Worm (Caenorhabditis elegans) whole organism, L2 larva: ENCODE data around the gene clec-164.

Source experiments
- C34F6.9 ChIP-seq: fragments of 150-350 bp; optimal IDR thresholded peaks from 2 replicates; lab custom pipeline; 2014; ENCODE audit warnings: missing biosample characterization, missing genetic modification characterization
- F13H6.1 ChIP-seq: sonication (generic microtip); optimal IDR thresholded peaks from 2 replicates; lab custom pipeline; 2016; ENCODE audit warnings: missing genetic modification characterization, missing compliant biosample characterization
- Y55F3AM.14 ChIP-seq: fragments of 200-800 bp; sonication (Bioruptor generic); optimal IDR thresholded peaks from 2 replicates; lab custom pipeline; 2018; ENCODE audit warnings: mild to moderate bottlenecking, missing genetic modification characterization, missing compliant biosample characterization
- ZK546.5 ChIP-seq: sonication (generic microtip); optimal IDR thresholded peaks from 2 replicates; lab custom pipeline; 2017; ENCODE audit warnings: missing biosample characterization, missing genetic modification characterization
- alr-1 ChIP-seq: fragments of 150-350 bp; optimal IDR thresholded peaks from 2 replicates; lab custom pipeline; 2014; ENCODE audit warnings: missing biosample characterization, missing genetic modification characterization
- aly-2 ChIP-seq: fragments of 150-350 bp; optimal IDR thresholded peaks from 2 replicates; lab custom pipeline; 2014; ENCODE audit warnings: missing biosample characterization, missing genetic modification characterization
- ama-1 ChIP-seq: fragments of 150-350 bp; optimal IDR thresholded peaks from 2 replicates; lab custom pipeline; 2018; ENCODE audit warnings: inconsistent platforms
- blmp-1 ChIP-seq: sonication (generic microtip); optimal IDR thresholded peaks from 2 replicates; lab custom pipeline; 2017; ENCODE audit warnings: missing genetic modification characterization, mild to moderate bottlenecking, missing compliant biosample characterization, antibody characterized with exemption, moderate library complexity; ENCODE audit not compliant: insufficient read depth
- ceh-16 ChIP-seq: fragments of 150-350 bp; optimal IDR thresholded peaks from 2 replicates; lab custom pipeline; 2014; ENCODE audit warnings: missing biosample characterization, missing genetic modification characterization
- ceh-82 ChIP-seq: fragments of 150-350 bp; optimal IDR thresholded peaks from 2 replicates; lab custom pipeline; 2014; ENCODE audit warnings: missing biosample characterization, missing genetic modification characterization
- crh-2 ChIP-seq: sonication (generic microtip); optimal IDR thresholded peaks from 2 replicates; lab custom pipeline; 2017; ENCODE audit warnings: missing biosample characterization, missing genetic modification characterization
- dmd-4 ChIP-seq: sonication (generic microtip); optimal IDR thresholded peaks from 2 replicates; lab custom pipeline; 2017; ENCODE audit warnings: missing biosample characterization, missing genetic modification characterization
- egl-27 ChIP-seq: sonication (generic microtip); optimal IDR thresholded peaks from 3 replicates; lab custom pipeline; 2017; ENCODE audit warnings: missing biosample characterization, missing genetic modification reagents, missing genetic modification characterization
- elt-1 ChIP-seq: fragments of 150-350 bp; optimal IDR thresholded peaks from 2 replicates; lab custom pipeline; 2014; ENCODE audit warnings: missing biosample characterization, missing genetic modification characterization
- elt-3 ChIP-seq: sonication (generic microtip); optimal IDR thresholded peaks from 2 replicates; lab custom pipeline; 2017; ENCODE audit warnings: missing biosample characterization, missing genetic modification characterization
- gmeb-1 ChIP-seq: fragments of 150-350 bp; optimal IDR thresholded peaks from 2 replicates; lab custom pipeline; 2014; ENCODE audit warnings: missing biosample characterization, missing genetic modification characterization
- lin-13 ChIP-seq: fragments of 150-350 bp; optimal IDR thresholded peaks from 2 replicates; lab custom pipeline; 2014; ENCODE audit warnings: missing biosample characterization, missing genetic modification reagents, missing genetic modification characterization
- lin-39 ChIP-seq: fragments of 150-350 bp; optimal IDR thresholded peaks from 2 replicates; lab custom pipeline; 2014; ENCODE audit warnings: missing biosample characterization, missing genetic modification reagents, missing genetic modification characterization
- lsy-2 ChIP-seq, 2 experiments: fragments of 150-350 bp in 1 of 2; sonication (generic microtip) in 1 of 2; optimal IDR thresholded peaks; 2 replicates each; lab custom pipeline; 2014 to 2017; ENCODE audit warnings: missing biosample characterization in 2 of 2, missing genetic modification characterization in 2 of 2
- mbf-1 ChIP-seq: sonication (generic microtip); optimal IDR thresholded peaks from 2 replicates; lab custom pipeline; 2017; ENCODE audit warnings: missing biosample characterization, missing genetic modification characterization
- mdl-1 ChIP-seq, 2 experiments: fragments of 150-350 bp in 1 of 2; sonication (generic microtip) in 1 of 2; optimal IDR thresholded peaks; 2 replicates each; lab custom pipeline; 2017; ENCODE audit warnings: missing biosample characterization in 2 of 2, missing genetic modification characterization in 2 of 2
- nhr-11 ChIP-seq: fragments of 150-350 bp; optimal IDR thresholded peaks from 2 replicates; lab custom pipeline; 2014; ENCODE audit warnings: missing biosample characterization, missing genetic modification characterization
- nhr-12 ChIP-seq: fragments of 150-350 bp; optimal IDR thresholded peaks from 2 replicates; lab custom pipeline; 2014; ENCODE audit warnings: missing biosample characterization, missing genetic modification characterization
- nhr-129 ChIP-seq: fragments of 150-350 bp; optimal IDR thresholded peaks from 2 replicates; lab custom pipeline; 2014; ENCODE audit warnings: missing biosample characterization, missing genetic modification characterization
- nhr-23 ChIP-seq: fragments of 150-350 bp; optimal IDR thresholded peaks from 2 replicates; lab custom pipeline; 2014; ENCODE audit warnings: missing biosample characterization, missing genetic modification reagents, missing genetic modification characterization
- peb-1 ChIP-seq: fragments of 150-350 bp; optimal IDR thresholded peaks from 2 replicates; lab custom pipeline; 2014; ENCODE audit warnings: missing biosample characterization, missing genetic modification characterization
- sma-3 ChIP-seq: sonication (generic microtip); optimal IDR thresholded peaks from 2 replicates; lab custom pipeline; 2016; ENCODE audit warnings: missing genetic modification reagents, missing genetic modification characterization, missing compliant biosample characterization
- sma-9 ChIP-seq, 2 experiments: fragments of 150-350 bp in 1 of 2; sonication (generic microtip) in 1 of 2; optimal IDR thresholded peaks; 2 replicates each; lab custom pipeline; 2014 to 2016; ENCODE audit warnings: missing genetic modification characterization in 2 of 2, mild to moderate bottlenecking in 1 of 2, missing biosample characterization in 1 of 2, missing compliant biosample characterization in 1 of 2, missing genetic modification reagents in 1 of 2, moderate library complexity in 1 of 2
- unc-55 ChIP-seq: fragments of 150-350 bp; sonication (generic microtip); optimal IDR thresholded peaks from 3 replicates; lab custom pipeline; 2014; ENCODE audit warnings: missing biosample characterization, missing genetic modification reagents, missing genetic modification characterization
- unc-62 ChIP-seq: fragments of 150-350 bp; optimal IDR thresholded peaks from 2 replicates; lab custom pipeline; 2014; ENCODE audit warnings: missing biosample characterization, missing genetic modification reagents, missing genetic modification characterization
- zag-1 ChIP-seq: fragments of 150-350 bp; optimal IDR thresholded peaks from 2 replicates; lab custom pipeline; 2014; ENCODE audit warnings: missing biosample characterization, missing genetic modification characterization
- ztf-1 ChIP-seq: fragments of 200-800 bp; sonication (Bioruptor generic); conservative IDR thresholded peaks from 2 replicates; pipeline ENCODE4 v1.3.6; 2022; ENCODE audit warnings: missing genetic modification characterization, missing compliant biosample characterization
- ztf-11 ChIP-seq: sonication (generic microtip); optimal IDR thresholded peaks from 2 replicates; lab custom pipeline; 2017; ENCODE audit warnings: missing biosample characterization, missing genetic modification characterization
- ztf-4 ChIP-seq: fragments of 150-350 bp; optimal IDR thresholded peaks from 2 replicates; lab custom pipeline; 2014; ENCODE audit warnings: missing biosample characterization, missing genetic modification characterization

The clec-164 gene

ce11 chrIV:682726-683340 lies 33.6 kb upstream of the clec-164 start (continued):
- TF ChIP-seq ZK546.5 (tag; lab: Kevin White, UChicago) (no peak), gmeb-1 (tag; lab: Kevin White, UChicago) (peak; percentile 69), dmd-4 (tag; lab: Kevin White, UChicago) (no peak), nhr-11 (peak; percentile 23), sma-3 (GFP tag; lab: Kevin White, UChicago) (peak; percentile 51), nhr-129 (peak; percentile 79), alr-1 (tag; lab: Kevin White, UChicago) (no peak), mbf-1 (tag; lab: Kevin White, UChicago) (no peak), unc-55 (GFP tag; lab: Kevin White, UChicago) (peak; percentile 63), elt-1 (tag; lab: Kevin White, UChicago) (no peak), ztf-4 (tag; lab: Kevin White, UChicago) (no peak)

ce11 chrIV:684197-684596 lies 32.2 kb upstream of the clec-164 start, which contains the start of gene cutl-28:
Gene cutl-28 (plus strand): TSS chrIV:684497.
- TF ChIP-seq ztf-4 (tag; lab: Kevin White, UChicago) (no peak), elt-3 (no peak), aly-2 (tag; lab: Kevin White, UChicago) (no peak), F13H6.1 (no peak), crh-2 (tag; lab: Kevin White, UChicago) (no peak), peb-1 (no peak), unc-62 (GFP tag; lab: Kevin White, UChicago) (no peak), Y55F3AM.14 (no peak), nhr-23 (tag; lab: Kevin White, UChicago) (no peak), mdl-1 (tag; optimal IDR thresholded peaks at IDR 0.05; lab: Kevin White, UChicago) (no peak), nhr-129 (no peak), sma-9 (GFP tag; optimal IDR thresholded peaks at IDR 0.05; lab: Kevin White, UChicago) (no peak), sma-9 (tag; optimal IDR thresholded peaks at IDR 0.05; lab: Kevin White, UChicago) (no peak), nhr-12 (tag; lab: Kevin White, UChicago) (no peak), ztf-1 (no peak), lin-13 (GFP tag; lab: Kevin White, UChicago) (no peak), blmp-1 (tag; lab: Kevin White, UChicago) (no peak), C34F6.9 (tag; lab: Kevin White, UChicago) (no peak), alr-1 (tag; lab: Kevin White, UChicago) (no peak)

- no peak for TF ChIP-seq nhr-12 (tag; lab: Kevin White, UChicago)
- no peak for TF ChIP-seq elt-3
- no peak for TF ChIP-seq nhr-129
- TF ChIP-seq ceh-82 (tag; lab: Kevin White, UChicago): no peak
- TF ChIP-seq egl-27 (tag; lab: Kevin White, UChicago): no peak
These were observed 31.7 kb upstream of the clec-164 start for ce11 chrIV:684748-685147.

- TF ChIP-seq dmd-4 (tag; lab: Kevin White, UChicago) (no peak), lsy-2 (tag; optimal IDR thresholded peaks at IDR 0.05; lab: Kevin White, UChicago) (no peak), blmp-1 (tag; lab: Kevin White, UChicago) (no peak), lin-39 (no peak), ama-1 (lab: Kevin White, UChicago) (no peak)
These were observed 18.1 kb upstream of the clec-164 start, which contains the start of gene Y55F3C.17 for ce11 chrIV:698304-698703. Gene Y55F3C.17 (minus strand): TSS chrIV:698404.

ce11 chrIV:707635-708034 lies 8.8 kb upstream of the clec-164 start, which contains the start of gene cutl-26:
Gene cutl-26 (minus strand): TSS chrIV:707735.
- no peak for TF ChIP-seq F13H6.1
- TF ChIP-seq mbf-1 (tag; lab: Kevin White, UChicago): no peak
- TF ChIP-seq alr-1 (tag; lab: Kevin White, UChicago): no peak
- TF ChIP-seq ZK546.5 (tag; lab: Kevin White, UChicago): no peak
- no peak for TF ChIP-seq blmp-1 (tag; lab: Kevin White, UChicago)
- no peak for TF ChIP-seq nhr-12 (tag; lab: Kevin White, UChicago)
- TF ChIP-seq zag-1 (tag; lab: Kevin White, UChicago): no peak
- TF ChIP-seq dmd-4 (tag; lab: Kevin White, UChicago): no peak
- TF ChIP-seq Y55F3AM.14: no peak
- no peak for TF ChIP-seq mdl-1 (tag; optimal IDR thresholded peaks at IDR 0.05; lab: Kevin White, UChicago)
- no peak for TF ChIP-seq ztf-11 (tag; lab: Kevin White, UChicago)
- no peak for TF ChIP-seq ceh-16 (tag; lab: Kevin White, UChicago)
- no peak for TF ChIP-seq lin-39
